Worm (Caenorhabditis elegans): Measurements from ENCODE around the gene F53A2.3.

DNA sequence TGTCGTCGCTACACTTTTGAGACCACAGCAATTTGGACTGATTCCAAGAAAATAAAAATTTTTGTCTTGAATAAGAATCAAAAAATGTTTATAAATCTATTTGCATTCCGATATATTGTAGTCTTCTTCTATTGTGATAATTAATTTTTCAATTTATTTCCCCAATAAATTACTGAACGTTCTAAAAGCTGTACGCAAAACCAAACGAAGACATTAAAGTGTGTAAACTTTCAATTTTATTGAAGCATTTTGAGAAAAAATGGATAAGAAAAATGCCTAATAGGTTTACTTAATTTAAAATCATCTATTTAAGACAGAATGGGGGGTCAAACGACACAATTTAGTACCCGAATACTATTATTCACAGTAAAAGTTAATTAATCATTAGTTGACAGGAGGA, 37.0 kb downstream of the F53A2.3 start:
- TF ChIP-seq lsy-2 (tag; optimal IDR thresholded peaks at IDR 0.05) (no peak), snpc-4 (tag; optimal IDR thresholded peaks at IDR 0.05) (no peak), unc-62 (GFP tag; optimal IDR thresholded peaks at IDR 0.05) (no peak), ces-1 (GFP tag; optimal IDR thresholded peaks at IDR 0.05) (no peak), blmp-1 (tag; optimal IDR thresholded peaks at IDR 0.05) (no peak), pha-4 (tag; optimal IDR thresholded peaks at IDR 0.05) (no peak), mab-5 (tag; optimal IDR thresholded peaks at IDR 0.05) (no peak), nhr-12 (tag; optimal IDR thresholded peaks at IDR 0.05) (no peak)

Data from whole organism, mixed stage, embryonic.